Worm (Caenorhabditis elegans): ENCODE results near the gene T05D4.5.
A peak's percentile ranks its signal among the peaks of the same experiment; 100 is the strongest.

Gene T05D4.5

ce11 chrIII:13575610-13576232, 4.9 kb upstream of the T05D4.5 start, which contains the start of gene osm-7:
osm-7 (plus strand) TSS chrIII:13576182.
- no peak for TF ChIP-seq T22C8.4 (GFP tag; IDR thresholded peaks at IDR 0.05)
- no peak for TF ChIP-seq flt-1 (GFP tag; IDR thresholded peaks at IDR 0.05)
- no peak for TF ChIP-seq tab-1 (GFP tag; IDR thresholded peaks at IDR 0.05)
- TF ChIP-seq ref-1 (GFP tag; conservative IDR thresholded peaks at IDR 0.05) = no peak
- no peak for TF ChIP-seq ztf-29 (GFP tag; IDR thresholded peaks at IDR 0.05)
- no peak for TF ChIP-seq med-1 (GFP tag; optimal IDR thresholded peaks at IDR 0.05; ENCODE audit: insufficient read depth)
- no peak for TF ChIP-seq ztf-23 (GFP tag; IDR thresholded peaks at IDR 0.05)
- TF ChIP-seq klf-2 (GFP tag; conservative IDR thresholded peaks at IDR 0.05) = no peak
- no peak for TF ChIP-seq cog-1 (tag; optimal IDR thresholded peaks at IDR 0.05)

- no peak for TF ChIP-seq tab-1 (GFP tag; IDR thresholded peaks at IDR 0.05)
- TF ChIP-seq ztf-29 (GFP tag; IDR thresholded peaks at IDR 0.05) = no peak
- no peak for TF ChIP-seq T22C8.4 (GFP tag; IDR thresholded peaks at IDR 0.05)
- no peak for TF ChIP-seq ref-1 (GFP tag; conservative IDR thresholded peaks at IDR 0.05)
- TF ChIP-seq ztf-23 (GFP tag; IDR thresholded peaks at IDR 0.05) = no peak
- TF ChIP-seq klf-2 (GFP tag; conservative IDR thresholded peaks at IDR 0.05) = no peak
- TF ChIP-seq med-1 (GFP tag; optimal IDR thresholded peaks at IDR 0.05; ENCODE audit: insufficient read depth) = no peak
Observed at ce11 chrIII:13580076-13580475, 562 bp upstream of the T05D4.5 start.

ce11 chrIII:13581727-13582126, 1.1 kb downstream of the T05D4.5 start:
- no peak for TF ChIP-seq ztf-23 (GFP tag; IDR thresholded peaks at IDR 0.05)
- no peak for TF ChIP-seq cog-1 (tag; optimal IDR thresholded peaks at IDR 0.05)
- no peak for TF ChIP-seq tab-1 (GFP tag; IDR thresholded peaks at IDR 0.05)
- TF ChIP-seq flt-1 (GFP tag; IDR thresholded peaks at IDR 0.05) = no peak
- TF ChIP-seq klf-2 (GFP tag; conservative IDR thresholded peaks at IDR 0.05) = no peak
- no peak for TF ChIP-seq ztf-29 (GFP tag; IDR thresholded peaks at IDR 0.05)
- no peak for TF ChIP-seq ref-1 (GFP tag; conservative IDR thresholded peaks at IDR 0.05)
- no peak for TF ChIP-seq med-1 (GFP tag; optimal IDR thresholded peaks at IDR 0.05; ENCODE audit: insufficient read depth)
- no peak for TF ChIP-seq T22C8.4 (GFP tag; IDR thresholded peaks at IDR 0.05)

ce11 chrIII:13585136-13585535, 4.5 kb downstream of the T05D4.5 start:
- TF ChIP-seq klf-2 (GFP tag; conservative IDR thresholded peaks at IDR 0.05) (0 out of 2 replicates have a peak, but pooled peaks have one; percentile 17), T22C8.4 (GFP tag; IDR thresholded peaks at IDR 0.05) (0 out of 2 replicates have a peak, but pooled peaks have one; percentile 26), tab-1 (GFP tag; IDR thresholded peaks at IDR 0.05) (peak; percentile 73)

ce11 chrIII:13600254-13600653, 19.6 kb downstream of the T05D4.5 start:
- no peak for TF ChIP-seq ref-1 (GFP tag; conservative IDR thresholded peaks at IDR 0.05)
- TF ChIP-seq cog-1 (tag; optimal IDR thresholded peaks at IDR 0.05) = no peak
- TF ChIP-seq flt-1 (GFP tag; IDR thresholded peaks at IDR 0.05) = no peak
- TF ChIP-seq med-1 (GFP tag; optimal IDR thresholded peaks at IDR 0.05; ENCODE audit: insufficient read depth) = no peak
- no peak for TF ChIP-seq tab-1 (GFP tag; IDR thresholded peaks at IDR 0.05)
- no peak for TF ChIP-seq klf-2 (GFP tag; conservative IDR thresholded peaks at IDR 0.05)
- no peak for TF ChIP-seq T22C8.4 (GFP tag; IDR thresholded peaks at IDR 0.05)
- no peak for TF ChIP-seq ztf-23 (GFP tag; IDR thresholded peaks at IDR 0.05)
- TF ChIP-seq ztf-29 (GFP tag; IDR thresholded peaks at IDR 0.05) = no peak

- no peak for TF ChIP-seq ztf-29 (GFP tag; IDR thresholded peaks at IDR 0.05)
- no peak for TF ChIP-seq klf-2 (GFP tag; conservative IDR thresholded peaks at IDR 0.05)
- TF ChIP-seq flt-1 (GFP tag; IDR thresholded peaks at IDR 0.05) = no peak
- no peak for TF ChIP-seq T22C8.4 (GFP tag; IDR thresholded peaks at IDR 0.05)
- TF ChIP-seq tab-1 (GFP tag; IDR thresholded peaks at IDR 0.05) = no peak
- TF ChIP-seq ref-1 (GFP tag; conservative IDR thresholded peaks at IDR 0.05) = no peak
Observed at ce11 chrIII:13604834-13605233, 24.2 kb downstream of the T05D4.5 start.

ce11 chrIII:13606016-13606530, 25.4 kb downstream of the T05D4.5 start, which contains the start of gene act-5:
act-5 (minus strand) TSS chrIII:13606066.
- TF ChIP-seq klf-2 (GFP tag; conservative IDR thresholded peaks at IDR 0.05) = no peak
- no peak for TF ChIP-seq ref-1 (GFP tag; conservative IDR thresholded peaks at IDR 0.05)
- no peak for TF ChIP-seq ztf-29 (GFP tag; IDR thresholded peaks at IDR 0.05)
- TF ChIP-seq T22C8.4 (GFP tag; IDR thresholded peaks at IDR 0.05) = no peak
- TF ChIP-seq cog-1 (tag; optimal IDR thresholded peaks at IDR 0.05) = no peak
- no peak for TF ChIP-seq med-1 (GFP tag; optimal IDR thresholded peaks at IDR 0.05; ENCODE audit: insufficient read depth)

- TF ChIP-seq ztf-29 (GFP tag; IDR thresholded peaks at IDR 0.05) (no peak), ref-1 (GFP tag; conservative IDR thresholded peaks at IDR 0.05) (no peak), flt-1 (GFP tag; IDR thresholded peaks at IDR 0.05) (no peak), med-1 (GFP tag; optimal IDR thresholded peaks at IDR 0.05; ENCODE audit: insufficient read depth) (no peak), cog-1 (tag; optimal IDR thresholded peaks at IDR 0.05) (no peak), ztf-23 (GFP tag; IDR thresholded peaks at IDR 0.05) (no peak), T22C8.4 (GFP tag; IDR thresholded peaks at IDR 0.05) (no peak), tab-1 (GFP tag; IDR thresholded peaks at IDR 0.05) (no peak), klf-2 (GFP tag; conservative IDR thresholded peaks at IDR 0.05) (no peak)
Observed at ce11 chrIII:13606865-13607264, 26.2 kb downstream of the T05D4.5 start.

- TF ChIP-seq ztf-23 (GFP tag; IDR thresholded peaks at IDR 0.05) (no peak), tab-1 (GFP tag; IDR thresholded peaks at IDR 0.05) (no peak), flt-1 (GFP tag; IDR thresholded peaks at IDR 0.05) (no peak), klf-2 (GFP tag; conservative IDR thresholded peaks at IDR 0.05) (no peak), med-1 (GFP tag; optimal IDR thresholded peaks at IDR 0.05; ENCODE audit: insufficient read depth) (no peak), T22C8.4 (GFP tag; IDR thresholded peaks at IDR 0.05) (no peak), ztf-29 (GFP tag; IDR thresholded peaks at IDR 0.05) (no peak)
Observed at ce11 chrIII:13607833-13608232, 27.2 kb downstream of the T05D4.5 start, which contains the start of gene shpk-1. shpk-1 (plus strand) TSS chrIII:13608020.

- TF ChIP-seq ztf-23 (GFP tag; IDR thresholded peaks at IDR 0.05) (no peak), flt-1 (GFP tag; IDR thresholded peaks at IDR 0.05) (no peak), tab-1 (GFP tag; IDR thresholded peaks at IDR 0.05) (no peak), T22C8.4 (GFP tag; IDR thresholded peaks at IDR 0.05) (no peak), med-1 (GFP tag; optimal IDR thresholded peaks at IDR 0.05; ENCODE audit: insufficient read depth) (no peak), ztf-29 (GFP tag; IDR thresholded peaks at IDR 0.05) (no peak), klf-2 (GFP tag; conservative IDR thresholded peaks at IDR 0.05) (no peak), cog-1 (tag; optimal IDR thresholded peaks at IDR 0.05) (no peak), ref-1 (GFP tag; conservative IDR thresholded peaks at IDR 0.05) (no peak)
Observed at ce11 chrIII:13614206-13614605, 33.6 kb downstream of the T05D4.5 start.
